Worm (Caenorhabditis elegans): Measurements from ENCODE around the gene fbxb-64.
"Not testable (repeated sequence)": the region's sequence is repeated elsewhere in the genome, so short reads cannot be mapped to it uniquely, and the experiment has no call there.

The fbxb-64 gene

DNA sequence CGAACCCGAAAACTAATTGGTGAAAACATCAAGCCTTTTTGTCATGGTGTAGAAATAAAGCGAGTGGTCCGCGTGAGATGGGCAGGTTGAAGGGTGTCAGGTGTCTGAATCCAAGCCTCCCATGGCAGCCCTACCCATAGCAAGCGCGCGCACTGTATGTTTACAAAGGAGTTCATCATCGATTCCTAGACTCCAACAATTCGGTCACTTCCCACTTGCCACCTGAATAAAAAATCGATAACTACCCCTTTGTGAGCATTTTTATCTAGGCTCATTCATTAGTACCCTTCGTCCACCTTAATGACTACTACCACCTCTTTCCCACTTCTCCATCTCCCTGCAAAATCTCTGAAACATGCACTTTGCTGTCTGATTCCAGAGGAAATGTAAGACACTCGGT is at the start of gene fbxb-64:
Gene fbxb-64 (plus strand): TSS at position 301 of the 400 bp plus-strand sequence.
- TF ChIP-seq unc-62 (GFP tag; optimal IDR thresholded peaks at IDR 0.05), result no peak

- not testable (repeated sequence) for TF ChIP-seq unc-62 (GFP tag; optimal IDR thresholded peaks at IDR 0.05)
Observed at ce11 chrV:19264148-19264547, 48.9 kb upstream of the fbxb-64 start, which contains the start of gene F21D9.1. TSS of gene F21D9.1 (plus strand) at chrV:19264448.

DNA sequence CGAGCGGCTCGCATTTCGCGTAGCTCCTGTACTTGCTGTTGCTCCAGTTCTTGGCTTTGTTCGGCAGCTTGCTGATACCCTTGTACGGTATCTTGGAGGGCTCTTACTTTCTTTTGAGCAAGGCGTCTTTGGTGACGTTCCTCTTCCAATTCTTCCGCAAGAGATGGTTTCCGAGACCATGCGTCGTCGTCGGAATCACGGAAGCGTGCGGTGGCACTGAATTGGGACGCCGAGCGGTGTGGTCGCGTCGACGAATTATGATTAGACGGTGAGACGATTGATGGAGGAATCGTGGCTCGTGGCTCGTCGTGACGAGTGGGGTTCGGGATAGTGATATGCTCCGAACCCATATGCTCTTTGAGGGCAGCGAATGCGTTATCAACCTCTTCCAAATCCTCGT is 36.7 kb upstream of the fbxb-64 start:
- TF ChIP-seq unc-62 (GFP tag; optimal IDR thresholded peaks at IDR 0.05), result no peak

- no peak for TF ChIP-seq unc-62 (GFP tag; optimal IDR thresholded peaks at IDR 0.05)
Observed at ce11 chrV:19278488-19278887, 34.6 kb upstream of the fbxb-64 start.

- TF ChIP-seq unc-62 (GFP tag; optimal IDR thresholded peaks at IDR 0.05), result no peak
Observed at ce11 chrV:19279888-19280287, 33.2 kb upstream of the fbxb-64 start, which contains the start of gene F21D9.8. TSS of gene F21D9.8 (minus strand) at chrV:19279988.

DNA sequence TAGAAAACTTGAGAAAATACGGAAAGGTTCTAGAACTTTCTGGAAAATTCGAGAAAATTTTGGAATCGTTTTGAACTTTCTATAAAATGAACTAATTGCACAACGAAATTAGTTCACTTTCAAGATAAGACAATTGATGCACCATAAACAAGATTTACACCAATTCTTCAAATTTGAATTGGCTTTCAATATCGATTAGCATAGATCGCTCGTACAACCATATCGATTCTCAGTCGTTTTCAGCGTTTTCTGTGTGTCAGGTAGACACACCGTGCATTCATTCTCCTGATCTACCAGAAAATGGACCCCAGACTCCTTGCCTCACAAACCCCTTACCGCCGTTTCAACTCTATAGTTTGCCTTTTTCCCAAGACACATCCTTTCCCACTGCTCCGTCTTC is 30.8 kb upstream of the fbxb-64 start, which contains the start of gene fbxb-117:
Gene fbxb-117 (plus strand): TSS at position 301 of the 400 bp plus-strand sequence.
- TF ChIP-seq unc-62 (GFP tag; optimal IDR thresholded peaks at IDR 0.05), result no peak

- no peak for TF ChIP-seq unc-62 (GFP tag; optimal IDR thresholded peaks at IDR 0.05)
Observed at ce11 chrV:19285921-19286320, 27.2 kb upstream of the fbxb-64 start.

ce11 chrV:19288073-19288805 is 24.8 kb upstream of the fbxb-64 start, which contains the start of the genes F55C9.3 and fbxb-57:
TSS of gene F55C9.3 (minus strand) at chrV:19288173.
TSS of gene fbxb-57 (plus strand) at chrV:19288755.
- no peak for TF ChIP-seq unc-62 (GFP tag; optimal IDR thresholded peaks at IDR 0.05)

DNA sequence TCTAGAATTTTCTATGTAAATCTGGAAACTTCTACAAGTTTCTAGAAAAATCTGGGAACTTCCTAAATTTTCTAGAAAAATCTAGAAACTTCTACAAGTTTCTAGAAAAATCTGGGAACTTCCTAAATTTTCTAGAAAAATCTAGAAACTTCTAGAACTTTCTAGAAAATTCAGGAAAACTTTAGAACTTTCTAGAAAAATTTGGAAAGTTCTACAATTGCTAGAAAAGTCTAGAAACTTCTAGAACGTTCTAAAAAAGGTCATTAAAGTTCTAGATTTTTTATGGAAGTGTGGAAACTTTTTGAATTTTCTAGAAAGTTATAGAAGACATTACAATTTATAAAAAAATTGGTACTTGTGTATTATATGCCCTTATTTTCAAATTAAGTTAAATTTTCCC is 20.1 kb upstream of the fbxb-64 start, which contains the start of gene F55C9.5:
Gene F55C9.5 (minus strand): TSS at position 101 of the 400 bp plus-strand sequence.
- no peak for TF ChIP-seq unc-62 (GFP tag; optimal IDR thresholded peaks at IDR 0.05)

- no peak for TF ChIP-seq unc-62 (GFP tag; optimal IDR thresholded peaks at IDR 0.05)
Observed at ce11 chrV:19296723-19297122, 16.4 kb upstream of the fbxb-64 start, which contains the start of gene F55C9.6. TSS of gene F55C9.6 (minus strand) at chrV:19296823.

DNA sequence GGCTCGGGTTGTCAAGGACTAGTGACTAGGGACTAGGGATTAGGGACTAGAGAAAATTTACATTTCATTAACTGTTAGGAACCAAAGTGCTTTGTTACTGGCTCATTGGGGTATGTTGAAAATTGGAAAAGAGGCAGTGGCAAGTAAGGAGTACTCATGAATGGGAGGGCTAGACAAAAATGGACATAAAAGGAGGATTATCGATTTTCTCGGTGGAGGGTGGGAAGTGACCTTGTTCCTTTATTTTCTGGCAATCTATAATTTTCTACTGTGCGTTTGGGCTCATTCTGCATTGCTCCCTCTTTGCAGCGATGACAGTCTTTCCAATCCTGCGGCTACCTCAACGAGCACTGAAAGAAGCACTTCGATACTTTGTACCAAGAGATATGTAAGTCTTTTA is 15.6 kb upstream of the fbxb-64 start, which contains the start of gene fbxb-60:
Gene fbxb-60 (plus strand): TSS at position 301 of the 400 bp plus-strand sequence.
- TF ChIP-seq unc-62 (GFP tag; optimal IDR thresholded peaks at IDR 0.05), result no peak

DNA sequence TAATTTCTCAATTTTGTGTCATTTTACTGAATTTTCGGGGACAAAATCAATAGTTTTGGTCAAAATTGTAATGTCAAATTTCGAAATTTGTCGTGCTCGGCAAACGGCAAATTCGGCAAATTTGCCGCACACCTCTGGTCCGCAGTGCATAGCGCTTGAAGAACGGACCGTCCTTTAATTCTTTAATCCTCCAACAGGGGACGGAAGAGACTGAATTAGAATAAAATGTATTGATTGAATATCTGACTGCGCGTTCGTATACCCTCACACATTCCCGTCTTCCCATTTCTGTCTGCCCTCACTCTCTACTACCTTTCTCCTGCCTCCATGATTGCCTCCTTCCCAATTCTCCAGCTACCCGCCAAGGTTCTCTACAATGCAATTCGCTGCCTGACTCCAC is 13.8 kb upstream of the fbxb-64 start, which contains the start of gene F55C9.14:
Gene F55C9.14 (plus strand): TSS at position 301 of the 400 bp plus-strand sequence.
- TF ChIP-seq unc-62 (GFP tag; optimal IDR thresholded peaks at IDR 0.05), result no peak

DNA sequence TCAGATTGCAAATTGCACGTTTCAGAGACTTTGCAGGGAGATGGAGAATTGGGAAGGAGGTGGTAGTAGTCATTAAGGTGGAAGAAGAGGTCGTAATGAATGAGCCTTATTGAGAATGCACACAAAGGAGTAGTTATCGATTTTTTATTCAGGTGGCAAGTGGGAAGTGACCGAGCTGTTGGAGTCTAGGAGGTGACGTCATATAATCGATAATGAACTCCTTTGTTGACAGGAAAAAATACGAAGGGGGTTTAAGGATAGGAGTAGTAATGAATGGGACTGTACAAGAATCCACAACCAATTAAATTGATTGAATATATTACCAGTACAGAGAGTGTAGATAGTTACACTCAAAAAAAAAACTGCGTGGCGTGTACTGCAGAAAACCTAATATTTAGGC is 11.1 kb upstream of the fbxb-64 start, which contains the start of gene fbxb-62:
Gene fbxb-62 (minus strand): TSS at position 101 of the 400 bp plus-strand sequence.
- TF ChIP-seq unc-62 (GFP tag; optimal IDR thresholded peaks at IDR 0.05), result no peak

DNA sequence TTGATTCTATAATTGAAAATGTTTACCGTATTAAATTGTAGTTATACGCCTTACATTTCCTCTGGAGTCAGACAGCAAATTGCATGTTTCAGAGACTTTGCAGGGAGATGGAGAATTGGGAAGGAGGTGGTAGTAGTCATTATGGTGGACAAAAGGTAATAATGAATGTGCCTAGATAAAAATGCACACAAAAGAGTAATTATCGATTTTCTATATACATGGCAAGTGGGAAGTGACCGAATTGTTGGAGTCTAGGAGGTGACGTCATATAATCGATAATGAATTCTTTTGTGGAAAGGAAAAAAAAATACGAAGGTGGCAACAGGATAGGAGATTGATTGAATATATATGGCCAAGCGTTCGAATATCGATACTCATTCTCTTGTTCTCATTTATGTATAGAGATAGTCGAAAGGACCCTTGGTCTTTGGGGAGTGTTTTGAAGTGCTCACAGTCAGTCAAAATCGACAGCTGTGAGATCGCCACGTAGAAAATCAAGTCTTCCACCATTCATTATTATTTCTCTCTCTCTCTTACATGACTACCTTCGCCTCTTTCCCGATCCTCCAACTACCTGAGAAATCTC is 9.4 kb upstream of the fbxb-64 start, which contains the start of the genes fbxb-63 and fbxb-61:
Gene fbxb-63 (minus strand): TSS at position 142 of the 586 bp plus-strand sequence.
Gene fbxb-61 (plus strand): TSS at position 536 of the 586 bp plus-strand sequence.
- TF ChIP-seq unc-62 (GFP tag; optimal IDR thresholded peaks at IDR 0.05), result no peak

DNA sequence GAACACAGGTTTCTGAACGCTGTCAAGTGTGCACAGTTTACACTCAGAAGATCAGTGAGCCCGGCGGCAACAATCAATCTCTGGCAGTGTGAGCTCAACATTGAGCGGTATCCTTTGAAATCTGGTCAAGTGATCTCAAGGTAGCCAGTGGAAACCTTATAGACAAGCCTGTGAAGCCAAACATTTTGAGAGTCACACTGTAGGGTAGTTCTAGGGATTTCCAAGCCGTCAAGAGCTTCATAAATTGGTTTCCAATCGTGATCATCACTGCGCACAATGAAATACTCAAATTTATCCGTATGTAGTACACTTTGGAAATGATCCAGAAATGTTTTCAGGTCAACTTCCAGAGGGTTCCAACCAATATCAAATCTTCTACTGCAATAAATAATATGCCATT is 6.2 kb upstream of the fbxb-64 start, which contains the start of gene F55C9.15:
Gene F55C9.15 (minus strand): TSS at position 101 of the 400 bp plus-strand sequence.
- TF ChIP-seq unc-62 (GFP tag; optimal IDR thresholded peaks at IDR 0.05), result no peak

- no peak for TF ChIP-seq unc-62 (GFP tag; optimal IDR thresholded peaks at IDR 0.05)
Observed at ce11 chrV:19308137-19308536, 4.9 kb upstream of the fbxb-64 start.
